Fruit fly (Drosophila melanogaster) whole organism, embryonic: ENCODE measurements around the gene Vps53.

Experiments
- Aef1 ChIP-seq: fragments of 200-800 bp; sonication (Bioruptor generic); IDR thresholded peaks from 3 replicates; pipeline ENCODE4 v1.3.6; 2022; ENCODE audit warnings: missing biosample characterization, missing genetic modification characterization
- B-H2 ChIP-seq: fragments of 200-800 bp; sonication (Bioruptor generic); optimal IDR thresholded peaks from 2 replicates; lab custom pipeline; 2018; ENCODE audit warnings: missing biosample characterization, mild to moderate bottlenecking, missing genetic modification characterization
- Bteb2 ChIP-seq: fragments of 200-800 bp; sonication (Bioruptor generic); optimal IDR thresholded peaks from 2 replicates; lab custom pipeline; 2016; ENCODE audit warnings: missing biosample characterization, missing genetic modification characterization
- CG10147 ChIP-seq: fragments of 200-800 bp; sonication (Bioruptor generic); optimal IDR thresholded peaks from 2 replicates; lab custom pipeline; 2019; ENCODE audit warnings: missing biosample characterization, mild to moderate bottlenecking, missing genetic modification characterization, moderate library complexity
- CG10321 ChIP-seq: fragments of 200-800 bp; sonication (Bioruptor generic); IDR thresholded peaks from 2 replicates; pipeline ENCODE4 v1.3.6; 2022; ENCODE audit warnings: missing biosample characterization, missing genetic modification characterization
- CG10431 ChIP-seq: fragments of 200-800 bp; sonication (Bioruptor generic); optimal IDR thresholded peaks from 3 replicates; lab custom pipeline; 2018; ENCODE audit warnings: missing biosample characterization, mild to moderate bottlenecking, missing genetic modification characterization
- CG10959 ChIP-seq: fragments of 200-800 bp; sonication (Bioruptor generic); IDR thresholded peaks from 2 replicates; pipeline ENCODE4 v1.3.6; 2022; ENCODE audit warnings: missing biosample characterization, missing genetic modification characterization
- CG13624 ChIP-seq: fragments of 200-800 bp; sonication (Bioruptor generic); optimal IDR thresholded peaks from 2 replicates; lab custom pipeline; 2016; ENCODE audit warnings: missing biosample characterization, missing genetic modification characterization
- CG15269 ChIP-seq: fragments of 200-800 bp; sonication (Bioruptor generic); optimal IDR thresholded peaks from 2 replicates; lab custom pipeline; 2018; ENCODE audit warnings: missing biosample characterization, mild to moderate bottlenecking, missing genetic modification characterization, moderate library complexity
- CG15601 ChIP-seq: fragments of 200-800 bp; sonication (Bioruptor generic); optimal IDR thresholded peaks from 3 replicates; lab custom pipeline; 2019; ENCODE audit warnings: missing biosample characterization, mild to moderate bottlenecking, missing genetic modification characterization, moderate library complexity
- CG2199 ChIP-seq: fragments of 200-800 bp; sonication (Bioruptor generic); IDR thresholded peaks from 3 replicates; pipeline ENCODE4 v1.3.6; 2022; ENCODE audit warnings: missing biosample characterization, missing genetic modification characterization
- CG2202 ChIP-seq: fragments of 200-800 bp; sonication (Bioruptor generic); optimal IDR thresholded peaks from 2 replicates; lab custom pipeline; 2018; ENCODE audit warnings: missing biosample characterization, mild to moderate bottlenecking, missing genetic modification characterization
- CG3838 ChIP-seq: fragments of 200-800 bp; sonication (Bioruptor generic); optimal IDR thresholded peaks from 3 replicates; lab custom pipeline; 2016; ENCODE audit warnings: missing biosample characterization, missing genetic modification characterization
- CG4730 ChIP-seq: fragments of 200-800 bp; sonication (Bioruptor generic); IDR thresholded peaks from 2 replicates; pipeline ENCODE4 v1.3.6; 2022; ENCODE audit warnings: missing biosample characterization, missing genetic modification characterization
- CG5245 ChIP-seq: fragments of 200-800 bp; sonication (Bioruptor generic); optimal IDR thresholded peaks from 3 replicates; lab custom pipeline; 2016; ENCODE audit warnings: missing biosample characterization, missing genetic modification characterization
- CG6683 ChIP-seq: fragments of 200-800 bp; sonication (Bioruptor generic); optimal IDR thresholded peaks from 2 replicates; lab custom pipeline; 2017; ENCODE audit warnings: missing biosample characterization, mild to moderate bottlenecking, missing genetic modification characterization, missing genetic modification reagents
- CG7786 ChIP-seq: fragments of 200-800 bp; sonication (Bioruptor generic); optimal IDR thresholded peaks from 2 replicates; lab custom pipeline; 2016; ENCODE audit warnings: missing biosample characterization, missing genetic modification characterization
- CG7928 ChIP-seq: fragments of 200-800 bp; sonication (Bioruptor generic); optimal IDR thresholded peaks from 2 replicates; lab custom pipeline; 2017; ENCODE audit warnings: missing biosample characterization, mild to moderate bottlenecking, missing genetic modification characterization
- CG7987 ChIP-seq: fragments of 200-800 bp; sonication (Bioruptor generic); optimal IDR thresholded peaks from 2 replicates; lab custom pipeline; 2018; ENCODE audit warnings: missing biosample characterization, mild to moderate bottlenecking, missing genetic modification characterization, moderate library complexity
- CG8944 ChIP-seq: fragments of 200-800 bp; sonication (Bioruptor generic); optimal IDR thresholded peaks from 3 replicates; lab custom pipeline; 2016; ENCODE audit warnings: missing biosample characterization, missing genetic modification characterization
- CG9727 ChIP-seq: fragments of 200-800 bp; sonication (Bioruptor generic); optimal IDR thresholded peaks from 3 replicates; lab custom pipeline; 2017; ENCODE audit warnings: missing biosample characterization, mild to moderate bottlenecking, missing genetic modification characterization
- CoRest ChIP-seq: fragments of 200-800 bp; sonication (Bioruptor generic); optimal IDR thresholded peaks from 3 replicates; lab custom pipeline; 2018; ENCODE audit warnings: missing biosample characterization, mild to moderate bottlenecking, missing genetic modification characterization, moderate library complexity
- Deaf1 ChIP-seq: fragments of 200-800 bp; optimal IDR thresholded peaks from 3 replicates; lab custom pipeline; 2019; ENCODE audit warnings: missing biosample characterization, mild to moderate bottlenecking, missing genetic modification characterization, moderate library complexity
- Dp ChIP-seq: fragments of 200-800 bp; sonication (Bioruptor generic); optimal IDR thresholded peaks from 2 replicates; lab custom pipeline; 2018; ENCODE audit warnings: missing biosample characterization, mild to moderate bottlenecking, missing genetic modification characterization, moderate library complexity
- E2f1 ChIP-seq: fragments of 200-800 bp; sonication (Bioruptor generic); IDR thresholded peaks from 2 replicates; pipeline ENCODE4 v1.3.6; 2022; ENCODE audit warnings: missing biosample characterization, missing genetic modification characterization
- GATAe ChIP-seq: fragments of 200-800 bp; sonication (Bioruptor generic); conservative IDR thresholded peaks from 2 replicates; pipeline ENCODE4 v1.3.6; 2022; ENCODE audit warnings: missing biosample characterization, missing genetic modification characterization
- HLH54F ChIP-seq: fragments of 200-800 bp; sonication (Bioruptor generic); optimal IDR thresholded peaks from 3 replicates; lab custom pipeline; 2016; ENCODE audit warnings: missing biosample characterization, missing genetic modification characterization
- HmgZ ChIP-seq: fragments of 200-800 bp; sonication (Bioruptor generic); optimal IDR thresholded peaks from 2 replicates; lab custom pipeline; 2018; ENCODE audit warnings: missing biosample characterization, mild to moderate bottlenecking, missing genetic modification characterization
- Mes4 ChIP-seq: fragments of 200-800 bp; sonication (Bioruptor generic); optimal IDR thresholded peaks from 2 replicates; lab custom pipeline; 2016; ENCODE audit warnings: missing biosample characterization, missing genetic modification characterization
- NC2β ChIP-seq: fragments of 200-800 bp; sonication (Bioruptor generic); optimal IDR thresholded peaks from 2 replicates; lab custom pipeline; 2016; ENCODE audit warnings: missing biosample characterization, missing genetic modification characterization
- Nf-YA ChIP-seq: fragments of 200-800 bp; sonication (Bioruptor generic); IDR thresholded peaks from 2 replicates; pipeline ENCODE4 v1.3.6; 2022; ENCODE audit warnings: missing biosample characterization, missing genetic modification characterization
- Sry-δ ChIP-seq: fragments of 200-800 bp; sonication (Bioruptor generic); optimal IDR thresholded peaks from 2 replicates; lab custom pipeline; 2016; ENCODE audit warnings: missing biosample characterization, missing genetic modification characterization
- Xrp1 ChIP-seq: fragments of 200-800 bp; sonication (Bioruptor generic); IDR thresholded peaks from 2 replicates; pipeline ENCODE4 v1.3.6; 2022; ENCODE audit warnings: missing biosample characterization, missing genetic modification characterization
- ara ChIP-seq: fragments of 200-800 bp; sonication (Bioruptor generic); IDR thresholded peaks from 2 replicates; pipeline ENCODE4 v1.3.6; 2022; ENCODE audit warnings: missing biosample characterization, missing genetic modification characterization
- corto ChIP-seq: fragments of 200-800 bp; sonication (Bioruptor generic); optimal IDR thresholded peaks from 2 replicates; lab custom pipeline; 2016; ENCODE audit warnings: missing biosample characterization, mild to moderate bottlenecking, missing genetic modification characterization, moderate library complexity
- crp ChIP-seq, 2 experiments: fragments of 200-800 bp; sonication (Bioruptor generic); optimal IDR thresholded peaks; 2 replicates in 1 of 2; 3 replicates in 1 of 2; lab custom pipeline; 2017; ENCODE audit warnings: missing biosample characterization in 2 of 2, missing genetic modification characterization in 2 of 2, mild to moderate bottlenecking in 1 of 2, moderate library complexity in 1 of 2
- disco-r ChIP-seq: fragments of 200-800 bp; sonication (Bioruptor generic); optimal IDR thresholded peaks from 2 replicates; lab custom pipeline; 2016; ENCODE audit warnings: missing biosample characterization, missing genetic modification characterization
- dmrt11E ChIP-seq: fragments of 200-800 bp; sonication (Bioruptor generic); optimal IDR thresholded peaks from 3 replicates; lab custom pipeline; 2018; ENCODE audit warnings: missing biosample characterization, mild to moderate bottlenecking, missing genetic modification characterization, moderate library complexity
- gsb-n ChIP-seq: fragments of 200-800 bp; sonication (Bioruptor generic); optimal IDR thresholded peaks from 3 replicates; lab custom pipeline; 2018; ENCODE audit warnings: missing biosample characterization, mild to moderate bottlenecking, missing genetic modification characterization
- ken ChIP-seq: fragments of 200-800 bp; sonication (Bioruptor generic); IDR thresholded peaks from 3 replicates; pipeline ENCODE4 v1.3.6; 2022; ENCODE audit warnings: missing biosample characterization, missing genetic modification characterization
- lmd ChIP-seq: fragments of 200-800 bp; sonication (Bioruptor generic); IDR thresholded peaks from 2 replicates; pipeline ENCODE4 v1.3.6; 2022; ENCODE audit warnings: missing biosample characterization, missing genetic modification characterization
- nerfin-2 ChIP-seq: fragments of 200-800 bp; sonication (Bioruptor generic); IDR thresholded peaks from 2 replicates; pipeline ENCODE4 v1.3.6; 2022; ENCODE audit warnings: missing biosample characterization, missing genetic modification characterization; ENCODE audit not compliant: partially characterized antibody
- pan ChIP-seq, 4 experiments: fragments of >200 bp in 3 of 4; fragments of 200-800 bp in 1 of 4; sonication (Bioruptor generic) in 1 of 4; optimal IDR thresholded peaks in 3 of 4; IDR thresholded peaks in 1 of 4; 2 replicates each; pipeline versions ENCODE4 v1.3.6 to Lab custom; 2017 to 2022; ENCODE audit warnings: missing biosample characterization in 2 of 4, missing genetic modification characterization in 2 of 4, mixed read lengths in 1 of 4
- repo ChIP-seq: fragments of 200-800 bp; sonication (Bioruptor generic); optimal IDR thresholded peaks from 2 replicates; lab custom pipeline; 2016; ENCODE audit warnings: missing biosample characterization, missing genetic modification characterization
- run ChIP-seq: fragments of 200-800 bp; sonication (Bioruptor generic); optimal IDR thresholded peaks from 3 replicates; lab custom pipeline; 2018; ENCODE audit warnings: missing biosample characterization, mild to moderate bottlenecking, missing genetic modification characterization
- salm ChIP-seq: fragments of 200-800 bp; sonication (Bioruptor generic); optimal IDR thresholded peaks from 2 replicates; lab custom pipeline; 2018; ENCODE audit warnings: missing biosample characterization, mild to moderate bottlenecking, missing genetic modification characterization
- shn ChIP-seq: fragments of 200-800 bp; sonication (Bioruptor generic); optimal IDR thresholded peaks from 3 replicates; lab custom pipeline; 2016; ENCODE audit warnings: missing biosample characterization, missing genetic modification characterization
- stc ChIP-seq: fragments of 200-800 bp; sonication (Bioruptor generic); IDR thresholded peaks from 2 replicates; pipeline ENCODE4 v1.3.6; 2022; ENCODE audit warnings: missing biosample characterization, missing genetic modification characterization
- tap ChIP-seq: fragments of 200-800 bp; optimal IDR thresholded peaks from 3 replicates; lab custom pipeline; 2019; ENCODE audit warnings: missing biosample characterization, mild to moderate bottlenecking, missing genetic modification characterization, moderate library complexity
- toy ChIP-seq: fragments of 200-800 bp; sonication (Bioruptor generic); IDR thresholded peaks from 2 replicates; pipeline ENCODE4 v1.3.6; 2022; ENCODE audit warnings: missing biosample characterization, missing genetic modification characterization
- vvl ChIP-seq: fragments of 200-800 bp; sonication (Bioruptor generic); IDR thresholded peaks from 2 replicates; pipeline ENCODE4 v1.3.6; 2022; ENCODE audit warnings: missing biosample characterization, missing genetic modification characterization

Gene Vps53

dm6 chr2L:4393842-4394421 lies 8.1 kb upstream of the Vps53 start, which contains the start of gene CG3652 (continued):
- peak; percentile 14 for TF ChIP-seq Bteb2 (GFP tag; lab: Kevin White, UChicago)
- peak; percentile 0 for TF ChIP-seq CG5245
- TF ChIP-seq nerfin-2 (GFP tag; lab: Robert Waterston, UW), result 0 out of 2 replicates have a peak, but pooled peaks have one; percentile 50
- TF ChIP-seq Xrp1 (GFP tag; lab: Robert Waterston, UW), result no peak
- no peak for TF ChIP-seq CG10321 (GFP tag; lab: Robert Waterston, UW)
- no peak for TF ChIP-seq run (tag; lab: Kevin White, UChicago)
- TF ChIP-seq tap (tag; lab: Kevin White, UChicago), result no peak
- peak; percentile 67 for TF ChIP-seq CoRest (tag; lab: Kevin White, UChicago)
- no peak for TF ChIP-seq repo (GFP tag; lab: Kevin White, UChicago)
- no peak for TF ChIP-seq CG15601 (tag; lab: Kevin White, UChicago)
- TF ChIP-seq CG7786 (GFP tag; lab: Kevin White, UChicago), result peak; percentile 23
- TF ChIP-seq CG2202, result no peak
- no peak for TF ChIP-seq CG13624 (GFP tag; lab: Kevin White, UChicago)
- TF ChIP-seq dmrt11E (tag; lab: Kevin White, UChicago), result peak; percentile 23
- no peak for TF ChIP-seq CG6683 (GFP tag; lab: Kevin White, UChicago)
- no peak for TF ChIP-seq B-H2 (GFP tag; lab: Kevin White, UChicago)
- no peak for TF ChIP-seq CG4730 (GFP tag; lab: Robert Waterston, UW)
- TF ChIP-seq Sry-δ (GFP tag; lab: Kevin White, UChicago), result peak; percentile 75
- no peak for TF ChIP-seq HmgZ (tag; lab: Kevin White, UChicago)
- TF ChIP-seq CG10959 (GFP tag; lab: Robert Waterston, UW), result no peak
- TF ChIP-seq pan (optimal IDR thresholded peaks at IDR 0.05; lab: Kevin White, UChicago), result no peak
- no peak for TF ChIP-seq pan (GFP tag; optimal IDR thresholded peaks at IDR 0.05 in 1 of 2, IDR thresholded peaks at IDR 0.05 in 1 of 2)
- no peak for TF ChIP-seq toy (GFP tag; lab: Robert Waterston, UW)
- no peak for TF ChIP-seq ara (GFP tag; lab: Robert Waterston, UW)
- TF ChIP-seq CG9727, result no peak
- TF ChIP-seq Mes4 (GFP tag; lab: Kevin White, UChicago), result no peak
- no peak for TF ChIP-seq CG10147
- no peak for TF ChIP-seq corto (GFP tag; lab: Kevin White, UChicago)
- TF ChIP-seq shn (GFP tag; lab: Kevin White, UChicago), result no peak
- peak in 1 of 2 experiments; percentile 50 for TF ChIP-seq crp (GFP tag; optimal IDR thresholded peaks at IDR 0.05; lab: Kevin White, UChicago)
- TF ChIP-seq Nf-YA, result no peak
- TF ChIP-seq CG10431, result no peak
- peak; percentile 48 for TF ChIP-seq vvl (GFP tag; lab: Robert Waterston, UW)
- TF ChIP-seq lmd (GFP tag; lab: Robert Waterston, UW), result 0 out of 2 replicates have a peak, but pooled peaks have one; percentile 20
- TF ChIP-seq ken (GFP tag; lab: Robert Waterston, UW), result no peak
- TF ChIP-seq CG7987, result no peak
- TF ChIP-seq E2f1 (GFP tag; lab: Robert Waterston, UW), result no peak
- TF ChIP-seq Aef1 (GFP tag; lab: Robert Waterston, UW), result no peak
- peak; percentile 23 for TF ChIP-seq HLH54F (GFP tag; lab: Kevin White, UChicago)
- TF ChIP-seq CG15269 (tag; lab: Kevin White, UChicago), result no peak
- peak; percentile 68 for TF ChIP-seq Dp
- no peak for TF ChIP-seq Deaf1
- no peak for TF ChIP-seq disco-r (GFP tag; lab: Kevin White, UChicago)
- peak; percentile 14 for TF ChIP-seq NC2β (GFP tag; lab: Kevin White, UChicago)
- TF ChIP-seq CG2199, result no peak
- TF ChIP-seq stc (GFP tag; lab: Robert Waterston, UW), result no peak
- no peak for TF ChIP-seq salm (tag; lab: Kevin White, UChicago)
- TF ChIP-seq gsb-n (tag; lab: Kevin White, UChicago), result no peak
- no peak for TF ChIP-seq CG8944 (GFP tag; lab: Kevin White, UChicago)
- TF ChIP-seq CG3838, result peak; percentile 23
- TF ChIP-seq GATAe, result no peak
- TF ChIP-seq CG7928 (GFP tag; lab: Kevin White, UChicago), result peak; percentile 53
